Worm (Caenorhabditis elegans) whole organism, young adult: ENCODE results near the gene mltn-11.

Experiments used
- B0019.2 ChIP-seq: fragments of 200-800 bp; sonication (Bioruptor generic); conservative IDR thresholded peaks from 2 replicates; pipeline ENCODE4 v1.3.6; 2022; ENCODE audit warnings: missing genetic modification reagents, missing genetic modification characterization, missing compliant biosample characterization
- B0261.1 ChIP-seq: sonication (generic microtip); optimal IDR thresholded peaks from 2 replicates; lab custom pipeline; 2016; ENCODE audit warnings: mild to moderate bottlenecking, missing genetic modification characterization, moderate library complexity, missing compliant biosample characterization
- B0336.3 ChIP-seq: fragments of 200-800 bp; sonication (Bioruptor generic); IDR thresholded peaks from 2 replicates; pipeline ENCODE4 v1.3.6; 2022; ENCODE audit warnings: missing genetic modification characterization, missing compliant biosample characterization
- D2030.7 ChIP-seq: fragments of 200-800 bp; sonication (Bioruptor generic); IDR thresholded peaks from 2 replicates; pipeline ENCODE4 v1.3.6; 2022; ENCODE audit warnings: missing genetic modification reagents, missing genetic modification characterization, missing compliant biosample characterization
- F37B4.10 ChIP-seq: fragments of 200-800 bp; sonication (Bioruptor generic); IDR thresholded peaks from 2 replicates; pipeline ENCODE4 v1.3.6; 2022; ENCODE audit warnings: missing genetic modification characterization, missing compliant biosample characterization
- F52B5.7 ChIP-seq: sonication (generic microtip); optimal IDR thresholded peaks from 2 replicates; lab custom pipeline; 2016; ENCODE audit warnings: mild to moderate bottlenecking, missing genetic modification characterization, missing compliant biosample characterization
- Y53F4B.3 ChIP-seq: fragments of 200-800 bp; sonication (Bioruptor generic); IDR thresholded peaks from 2 replicates; pipeline ENCODE4 v1.3.6; 2022; ENCODE audit warnings: missing genetic modification reagents, missing genetic modification characterization, missing compliant biosample characterization
- Y67H2A.10 ChIP-seq: fragments of 200-800 bp; sonication (Bioruptor generic); conservative IDR thresholded peaks from 2 replicates; pipeline ENCODE4 v1.3.6; 2022; ENCODE audit warnings: missing genetic modification reagents, missing genetic modification characterization, missing compliant biosample characterization
- Y95B8A.8 ChIP-seq: fragments of 200-800 bp; sonication (Bioruptor generic); IDR thresholded peaks from 2 replicates; pipeline ENCODE4 v1.3.6; 2022; ENCODE audit warnings: missing genetic modification reagents, missing genetic modification characterization, missing compliant biosample characterization
- ZK185.1 ChIP-seq: sonication (generic microtip); optimal IDR thresholded peaks from 2 replicates; lab custom pipeline; 2016; ENCODE audit warnings: mild to moderate bottlenecking, missing genetic modification characterization, missing compliant biosample characterization; ENCODE audit not compliant: poor library complexity, severe bottlenecking
- athp-1 ChIP-seq: sonication (generic microtip); optimal IDR thresholded peaks from 2 replicates; lab custom pipeline; 2017; ENCODE audit warnings: mild to moderate bottlenecking, missing genetic modification characterization, missing compliant biosample characterization
- attf-5 ChIP-seq: fragments of 200-800 bp; sonication (Bioruptor generic); optimal IDR thresholded peaks from 2 replicates; lab custom pipeline; 2018; ENCODE audit warnings: mild to moderate bottlenecking, missing genetic modification characterization, missing compliant biosample characterization
- bed-1 ChIP-seq: fragments of 200-800 bp; sonication (Bioruptor generic); IDR thresholded peaks from 2 replicates; pipeline ENCODE4 v1.3.6; 2022; ENCODE audit warnings: missing genetic modification reagents, missing genetic modification characterization, missing compliant biosample characterization
- cebp-2 ChIP-seq: fragments of 200-800 bp; sonication (Bioruptor generic); IDR thresholded peaks from 2 replicates; pipeline ENCODE4 v1.3.6; 2022; ENCODE audit warnings: missing genetic modification characterization, missing compliant biosample characterization
- ceh-58 ChIP-seq: fragments of 200-800 bp; sonication (Bioruptor generic); IDR thresholded peaks from 2 replicates; pipeline ENCODE4 v1.3.6; 2022; ENCODE audit warnings: missing genetic modification characterization, missing compliant biosample characterization
- ceh-79 ChIP-seq: sonication (generic microtip); optimal IDR thresholded peaks from 2 replicates; lab custom pipeline; 2017; ENCODE audit warnings: mild to moderate bottlenecking, missing genetic modification characterization, missing compliant biosample characterization
- chd-7 ChIP-seq: sonication (generic microtip); optimal IDR thresholded peaks from 2 replicates; lab custom pipeline; 2016; ENCODE audit warnings: mild to moderate bottlenecking, missing genetic modification characterization, moderate library complexity, missing compliant biosample characterization
- die-1 ChIP-seq: sonication (generic microtip); optimal IDR thresholded peaks from 2 replicates; lab custom pipeline; 2016; ENCODE audit warnings: missing genotype, mild to moderate bottlenecking, missing genetic modification characterization, missing compliant biosample characterization
- efl-1 ChIP-seq: fragments of 150-350 bp; optimal IDR thresholded peaks from 2 replicates; lab custom pipeline; 2014; ENCODE audit warnings: missing biosample characterization, missing genetic modification reagents, missing genetic modification characterization
- egl-18 ChIP-seq: fragments of 200-800 bp; sonication (Bioruptor generic); IDR thresholded peaks from 2 replicates; pipeline ENCODE4 v1.3.6; 2022; ENCODE audit warnings: missing genetic modification reagents, missing genetic modification characterization, missing compliant biosample characterization
- ekl-4 ChIP-seq: fragments of 200-800 bp; sonication (Bioruptor generic); IDR thresholded peaks from 2 replicates; pipeline ENCODE4 v1.3.6; 2022; ENCODE audit warnings: missing genetic modification reagents, missing genetic modification characterization, missing compliant biosample characterization
- fkh-3 ChIP-seq: sonication (generic microtip); optimal IDR thresholded peaks from 2 replicates; lab custom pipeline; 2016; ENCODE audit warnings: mild to moderate bottlenecking, missing genetic modification characterization, missing compliant biosample characterization
- gei-17 ChIP-seq: fragments of 200-800 bp; sonication (Bioruptor generic); optimal IDR thresholded peaks from 2 replicates; lab custom pipeline; 2018; ENCODE audit warnings: mild to moderate bottlenecking, missing genetic modification characterization, missing compliant biosample characterization
- him-1 ChIP-seq: sonication (generic microtip); optimal IDR thresholded peaks from 2 replicates; lab custom pipeline; 2016; ENCODE audit warnings: missing genotype, missing genetic modification reagents, missing genetic modification characterization, missing compliant biosample characterization
- hlh-12 ChIP-seq: sonication (generic microtip); optimal IDR thresholded peaks from 2 replicates; lab custom pipeline; 2016; ENCODE audit warnings: missing genetic modification characterization, missing compliant biosample characterization
- hmg-20 ChIP-seq: fragments of 200-800 bp; sonication (Bioruptor generic); IDR thresholded peaks from 2 replicates; pipeline ENCODE4 v1.3.6; 2022; ENCODE audit warnings: missing genetic modification reagents, missing genetic modification characterization, missing compliant biosample characterization
- hrde-1 ChIP-seq: sonication (generic microtip); optimal IDR thresholded peaks from 2 replicates; lab custom pipeline; 2016; ENCODE audit warnings: missing genetic modification characterization, mild to moderate bottlenecking, missing compliant biosample characterization, moderate library complexity, missing genotype, missing genetic modification reagents, borderline replicate concordance
- lsl-1 ChIP-seq: fragments of 200-800 bp; sonication (Bioruptor generic); optimal IDR thresholded peaks from 2 replicates; lab custom pipeline; 2018; ENCODE audit warnings: mild to moderate bottlenecking, missing genetic modification characterization, moderate library complexity, missing compliant biosample characterization
- madf-10 ChIP-seq: sonication (generic microtip); optimal IDR thresholded peaks from 2 replicates; lab custom pipeline; 2016; ENCODE audit warnings: mild to moderate bottlenecking, missing genetic modification characterization, missing compliant biosample characterization
- mxl-1 ChIP-seq: sonication (generic microtip); optimal IDR thresholded peaks from 2 replicates; lab custom pipeline; 2016; ENCODE audit warnings: missing genetic modification characterization, missing compliant biosample characterization
- nfya-1 ChIP-seq: sonication (generic microtip); optimal IDR thresholded peaks from 2 replicates; lab custom pipeline; 2017; ENCODE audit warnings: antibody characterized with exemption, missing compliant biosample characterization, missing genetic modification characterization, borderline replicate concordance; ENCODE audit not compliant: insufficient read depth
- nfya-2 ChIP-seq: fragments of 200-800 bp; sonication (Bioruptor generic); IDR thresholded peaks from 2 replicates; pipeline ENCODE4 v1.3.6; 2022; ENCODE audit warnings: missing genetic modification reagents, missing genetic modification characterization, missing compliant biosample characterization
- nhr-120 ChIP-seq: fragments of 200-800 bp; sonication (Bioruptor generic); IDR thresholded peaks from 2 replicates; pipeline ENCODE4 v1.3.6; 2022; ENCODE audit warnings: missing genetic modification characterization, missing compliant biosample characterization
- nhr-179 ChIP-seq: sonication (generic microtip); optimal IDR thresholded peaks from 2 replicates; lab custom pipeline; 2016; ENCODE audit warnings: mild to moderate bottlenecking, missing genetic modification characterization, missing compliant biosample characterization
- nhr-27 ChIP-seq: fragments of 200-800 bp; sonication (Bioruptor generic); optimal IDR thresholded peaks from 2 replicates; lab custom pipeline; 2018; ENCODE audit warnings: mild to moderate bottlenecking, missing genetic modification characterization, moderate library complexity, missing compliant biosample characterization
- nhr-90 ChIP-seq: sonication (generic microtip); optimal IDR thresholded peaks from 2 replicates; lab custom pipeline; 2016; ENCODE audit warnings: missing genotype, mild to moderate bottlenecking, missing genetic modification characterization, missing compliant biosample characterization
- pbrm-1 ChIP-seq: fragments of 200-800 bp; sonication (Bioruptor generic); IDR thresholded peaks from 2 replicates; pipeline ENCODE4 v1.3.6; 2022; ENCODE audit warnings: missing genetic modification reagents, missing genetic modification characterization, missing compliant biosample characterization
- repo-1 ChIP-seq: sonication (generic microtip); optimal IDR thresholded peaks from 2 replicates; lab custom pipeline; 2017; ENCODE audit warnings: mild to moderate bottlenecking, missing genetic modification characterization, missing compliant biosample characterization
- rpc-1 ChIP-seq, 2 experiments: fragments of 150-350 bp in 1 of 2; sonication (generic microtip) in 1 of 2; optimal IDR thresholded peaks; 2 replicates each; lab custom pipeline; 2014 to 2018; ENCODE audit warnings: missing biosample characterization in 1 of 2, missing genetic modification characterization in 1 of 2, missing genetic modification reagents in 1 of 2, missing genotype in 1 of 2
- sea-2 ChIP-seq: fragments of 200-800 bp; sonication (Bioruptor generic); IDR thresholded peaks from 2 replicates; pipeline ENCODE4 v1.3.6; 2022; ENCODE audit warnings: missing genetic modification characterization, missing compliant biosample characterization
- tlf-1 ChIP-seq: fragments of 200-800 bp; sonication (Bioruptor generic); optimal IDR thresholded peaks from 2 replicates; lab custom pipeline; 2018; ENCODE audit warnings: mild to moderate bottlenecking, missing genetic modification characterization, missing compliant biosample characterization
- unc-130 ChIP-seq: sonication (generic microtip); optimal IDR thresholded peaks from 2 replicates; lab custom pipeline; 2016; ENCODE audit warnings: missing genetic modification reagents, missing genetic modification characterization, missing compliant biosample characterization
- unc-62 ChIP-seq: fragments of 150-350 bp; optimal IDR thresholded peaks from 2 replicates; lab custom pipeline; 2014; ENCODE audit warnings: missing biosample characterization, missing genetic modification reagents, missing genetic modification characterization
- xnd-1 ChIP-seq: sonication (generic microtip); optimal IDR thresholded peaks from 2 replicates; lab custom pipeline; 2016; ENCODE audit warnings: missing genotype, missing genetic modification reagents, missing genetic modification characterization, missing compliant biosample characterization
- zim-3 ChIP-seq: sonication (generic microtip); optimal IDR thresholded peaks from 2 replicates; lab custom pipeline; 2017; ENCODE audit warnings: mild to moderate bottlenecking, missing genetic modification characterization, moderate library complexity, missing compliant biosample characterization
- ztf-28 ChIP-seq: fragments of 200-800 bp; sonication (Bioruptor generic); IDR thresholded peaks from 2 replicates; pipeline ENCODE4 v1.3.6; 2022; ENCODE audit warnings: missing genetic modification reagents, missing genetic modification characterization, missing compliant biosample characterization
- ztf-6 ChIP-seq: fragments of 200-800 bp; sonication (Bioruptor generic); IDR thresholded peaks from 2 replicates; pipeline ENCODE4 v1.3.6; 2022; ENCODE audit warnings: missing genetic modification reagents, missing genetic modification characterization, missing compliant biosample characterization

mltn-11 gene

ce11 chrV:16591992-16592798, 43.8 kb upstream of the mltn-11 start, which contains the start of gene srh-269 (continued):
- TF ChIP-seq repo-1 (tag; lab: Kevin White, UChicago) = peak; percentile 94
- TF ChIP-seq Y53F4B.3 = no peak
- TF ChIP-seq B0019.2 = no peak
- TF ChIP-seq egl-18 = no peak
- TF ChIP-seq him-1 = peak; percentile 87
- peak; percentile 20 for TF ChIP-seq lsl-1 (GFP tag; lab: Kevin White, UChicago)
- TF ChIP-seq nhr-120 (GFP tag; lab: Robert Waterston, UW) = 0 out of 2 replicates have a peak, but pooled peaks have one; percentile 76
- TF ChIP-seq efl-1 = no peak
- peak; percentile 96 for TF ChIP-seq F52B5.7 (tag; lab: Kevin White, UChicago)
- TF ChIP-seq gei-17 (GFP tag; lab: Kevin White, UChicago) = peak; percentile 51
- peak; percentile 74 for TF ChIP-seq ZK185.1 (tag; lab: Kevin White, UChicago)
- no peak for TF ChIP-seq xnd-1 (tag; lab: Kevin White, UChicago)
- TF ChIP-seq hlh-12 (tag; lab: Kevin White, UChicago) = peak; percentile 27
- peak; percentile 86 for TF ChIP-seq pbrm-1
- 0 out of 2 replicates have a peak, but pooled peaks have one; percentile 55 for TF ChIP-seq sea-2 (GFP tag; lab: Robert Waterston, UW)
- TF ChIP-seq tlf-1 = peak; percentile 70
- TF ChIP-seq B0336.3 (GFP tag; lab: Robert Waterston, UW) = peak; percentile 92
- TF ChIP-seq unc-130 (GFP tag; lab: Kevin White, UChicago) = peak; percentile 68
- TF ChIP-seq B0261.1 = peak; percentile 93
- TF ChIP-seq nfya-2 = no peak
- TF ChIP-seq ztf-28 (GFP tag; lab: Robert Waterston, UW) = peak; percentile 76; the same call in 1 of the 2 replicates
- peak; percentile 85 for TF ChIP-seq die-1
- peak; percentile 86 for TF ChIP-seq zim-3 (tag; lab: Kevin White, UChicago)
- peak; percentile 93 for TF ChIP-seq chd-7 (tag; lab: Kevin White, UChicago)
- peak; percentile 87 for TF ChIP-seq ekl-4 (GFP tag; lab: Robert Waterston, UW)
- peak; percentile 79 for TF ChIP-seq Y95B8A.8 (GFP tag; lab: Robert Waterston, UW)
- TF ChIP-seq D2030.7 = peak; percentile 68
- TF ChIP-seq athp-1 (tag; lab: Kevin White, UChicago) = peak; percentile 58
- TF ChIP-seq ztf-6 (GFP tag; lab: Robert Waterston, UW) = 0 out of 2 replicates have a peak, but pooled peaks have one; percentile 6
- peak; percentile 64 for TF ChIP-seq nhr-90 (tag; lab: Kevin White, UChicago)
- peak; percentile 7 for TF ChIP-seq hrde-1 (tag; lab: Kevin White, UChicago)
- TF ChIP-seq fkh-3 (tag; lab: Kevin White, UChicago) = peak; percentile 95
- peak; percentile 56 for TF ChIP-seq mxl-1 (tag; lab: Kevin White, UChicago)
- TF ChIP-seq bed-1 (GFP tag; lab: Robert Waterston, UW) = no peak
- peak; percentile 60; the same call in 1 of the 2 replicates for TF ChIP-seq Y67H2A.10 (GFP tag; lab: Robert Waterston, UW)
- peak; percentile 76 for TF ChIP-seq madf-10 (tag; lab: Kevin White, UChicago)
- TF ChIP-seq nhr-179 (tag; lab: Kevin White, UChicago) = no peak
- TF ChIP-seq nhr-27 (tag; lab: Kevin White, UChicago) = no peak
- 0 out of 2 replicates have a peak, but pooled peaks have one; percentile 22 for TF ChIP-seq F37B4.10
- TF ChIP-seq ceh-58 (GFP tag; lab: Robert Waterston, UW) = peak; percentile 88; the same call in 1 of the 2 replicates
- TF ChIP-seq rpc-1 (optimal IDR thresholded peaks at IDR 0.05; lab: Kevin White, UChicago) = peak; percentile 82
- TF ChIP-seq rpc-1 (tag; optimal IDR thresholded peaks at IDR 0.05; lab: Kevin White, UChicago) = peak; percentile 97
- TF ChIP-seq cebp-2 (GFP tag; lab: Robert Waterston, UW) = peak; percentile 87; the same call in 1 of the 2 replicates
- TF ChIP-seq nfya-1 (tag; lab: Kevin White, UChicago) = no peak
- TF ChIP-seq ceh-79 (tag; lab: Kevin White, UChicago) = peak; percentile 93
- TF ChIP-seq hmg-20 (GFP tag; lab: Robert Waterston, UW) = peak; percentile 35; the same call in 1 of the 2 replicates
- TF ChIP-seq unc-62 (GFP tag; lab: Kevin White, UChicago) = no peak
- peak; percentile 53 for TF ChIP-seq attf-5 (GFP tag; lab: Kevin White, UChicago)
